Worm (Caenorhabditis elegans) whole organism, early embryonic: Measurements from ENCODE around the gene trm-1.
"Not testable (repeated sequence)": the region's sequence is repeated elsewhere in the genome, so short reads cannot be mapped to it uniquely, and the experiment has no call there.

ENCODE experiments used
- F13C5.2 ChIP-seq: sonication (generic microtip); optimal IDR thresholded peaks from 2 replicates; lab custom pipeline; 2017; ENCODE audit warnings: mild to moderate bottlenecking, missing genetic modification characterization, inconsistent platforms, missing compliant biosample characterization
- aly-1 ChIP-seq: sonication (generic microtip); optimal IDR thresholded peaks from 2 replicates; lab custom pipeline; 2016; ENCODE audit warnings: missing genetic modification characterization, missing compliant biosample characterization
- ama-1 ChIP-seq: fragments of 150-350 bp; optimal IDR thresholded peaks from 2 replicates; lab custom pipeline; 2014
- ceh-36 ChIP-seq: sonication (generic microtip); optimal IDR thresholded peaks from 2 replicates; lab custom pipeline; 2016; ENCODE audit warnings: missing genetic modification characterization, inconsistent platforms, missing compliant biosample characterization
- ets-7 ChIP-seq: sonication (generic microtip); optimal IDR thresholded peaks from 2 replicates; lab custom pipeline; 2016; ENCODE audit warnings: missing genotype, missing genetic modification characterization, missing compliant biosample characterization
- flt-1 ChIP-seq: fragments of 200-800 bp; sonication (Bioruptor generic); IDR thresholded peaks from 2 replicates; pipeline ENCODE4 v1.3.6; 2022; ENCODE audit warnings: missing genetic modification characterization, missing compliant biosample characterization
- hmbx-1 ChIP-seq: sonication (generic microtip); optimal IDR thresholded peaks from 2 replicates; lab custom pipeline; 2016; ENCODE audit warnings: mild to moderate bottlenecking, missing genetic modification characterization, missing compliant biosample characterization
- hmg-4 ChIP-seq: fragments of 200-800 bp; sonication (Bioruptor generic); optimal IDR thresholded peaks from 2 replicates; lab custom pipeline; 2018; ENCODE audit warnings: mild to moderate bottlenecking, missing genetic modification characterization, missing compliant biosample characterization
- scrt-1 ChIP-seq: fragments of 200-800 bp; sonication (Bioruptor generic); IDR thresholded peaks from 2 replicates; pipeline ENCODE4 v1.3.6; 2022; ENCODE audit warnings: missing genetic modification characterization, missing compliant biosample characterization
- sea-1 ChIP-seq: fragments of 200-800 bp; sonication (Bioruptor generic); conservative IDR thresholded peaks from 2 replicates; pipeline ENCODE4 v1.3.6; 2022; ENCODE audit warnings: missing genetic modification characterization, missing compliant biosample characterization
- tbx-11 ChIP-seq: fragments of 200-800 bp; sonication (Bioruptor generic); IDR thresholded peaks from 2 replicates; pipeline ENCODE4 v1.3.6; 2022; ENCODE audit warnings: missing genetic modification characterization, missing compliant biosample characterization
- tbx-37 ChIP-seq: fragments of 200-800 bp; sonication (Bioruptor generic); conservative IDR thresholded peaks from 2 replicates; pipeline ENCODE4 v1.3.6; 2022; ENCODE audit warnings: missing genetic modification reagents, missing genetic modification characterization, missing compliant biosample characterization
- tra-4 ChIP-seq: sonication (generic microtip); optimal IDR thresholded peaks from 2 replicates; lab custom pipeline; 2017; ENCODE audit warnings: missing genetic modification characterization, missing compliant biosample characterization

DNA sequence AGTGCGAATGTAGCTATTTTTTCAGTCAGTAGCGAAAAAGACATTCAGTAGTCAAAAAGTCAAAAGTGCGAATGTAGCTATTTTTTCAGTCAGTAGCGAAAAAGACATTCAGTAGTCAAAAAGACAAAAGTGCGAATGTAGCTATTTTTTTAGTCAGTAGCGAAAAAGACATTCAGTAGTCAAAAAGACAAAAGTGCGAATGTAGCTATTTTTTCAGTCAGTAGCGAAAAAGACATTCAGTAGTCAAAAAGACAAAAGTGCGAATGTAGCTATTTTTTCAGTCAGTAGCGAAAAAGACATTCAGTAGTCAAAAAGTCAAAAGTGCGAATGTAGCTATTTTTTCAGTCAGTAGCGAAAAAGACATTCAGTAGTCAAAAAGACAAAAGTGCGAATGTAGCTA lies 19.8 kb upstream of the trm-1 start, which contains the start of gene T16A9.3:
- not testable (repeated sequence) for TF ChIP-seq scrt-1 (GFP tag; lab: Robert Waterston, UW); aly-1 (tag; lab: Kevin White, UChicago); ets-7; hmbx-1 (tag; lab: Kevin White, UChicago); ama-1 (lab: Kevin White, UChicago); F13C5.2 (tag; lab: Kevin White, UChicago); hmg-4 (GFP tag; lab: Kevin White, UChicago); ceh-36 (tag; lab: Kevin White, UChicago); tbx-11 (GFP tag; lab: Robert Waterston, UW); sea-1; flt-1; tra-4; tbx-37
